Worm (Caenorhabditis elegans) whole organism, early embryonic: ENCODE data around the gene lbp-8.

Source experiments
- ceh-13 ChIP-seq: fragments of 200-800 bp; sonication (Bioruptor generic); optimal IDR thresholded peaks from 2 replicates; lab custom pipeline; 2018; ENCODE audit warnings: mild to moderate bottlenecking, missing genetic modification characterization, missing compliant biosample characterization
- ets-7 ChIP-seq: sonication (generic microtip); optimal IDR thresholded peaks from 2 replicates; lab custom pipeline; 2016; ENCODE audit warnings: missing genotype, missing genetic modification characterization, missing compliant biosample characterization
- hmg-4 ChIP-seq: fragments of 200-800 bp; sonication (Bioruptor generic); optimal IDR thresholded peaks from 2 replicates; lab custom pipeline; 2018; ENCODE audit warnings: mild to moderate bottlenecking, missing genetic modification characterization, missing compliant biosample characterization
- sea-1 ChIP-seq: fragments of 200-800 bp; sonication (Bioruptor generic); conservative IDR thresholded peaks from 2 replicates; pipeline ENCODE4 v1.3.6; 2022; ENCODE audit warnings: missing genetic modification characterization, missing compliant biosample characterization

DNA sequence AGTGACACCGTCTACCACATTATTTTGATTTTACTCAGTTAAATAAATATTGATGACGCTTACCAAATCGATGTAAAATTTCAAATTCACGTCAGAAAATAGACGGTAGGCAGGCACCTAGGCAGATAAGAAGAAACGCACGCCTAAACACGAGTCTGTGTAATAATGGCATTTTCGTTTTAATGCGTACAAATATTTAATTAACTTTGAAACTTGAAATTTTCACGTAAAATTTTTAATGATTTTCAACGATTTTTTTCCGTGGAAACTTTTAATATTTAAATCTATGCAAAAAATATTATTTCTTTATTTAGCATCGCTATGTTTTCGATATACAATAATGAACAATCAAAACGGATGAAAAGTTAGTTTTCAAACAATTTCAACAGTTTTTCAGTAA lies 40.7 kb downstream of the lbp-8 start, which contains the start of gene C06B3.16:
- TF ChIP-seq hmg-4 (no peak), ets-7 (tag; lab: Kevin White, UChicago) (no peak), ceh-13 (GFP tag; lab: Kevin White, UChicago) (no peak), sea-1 (GFP tag; lab: Robert Waterston, UW) (no peak)
